Fruit fly (Drosophila melanogaster) whole organism, embryonic: Measurements from ENCODE around the gene Tango2.

ENCODE experiments used
- Ada2b ChIP-seq: fragments of 200-800 bp; sonication (Bioruptor generic); IDR thresholded peaks from 2 replicates; pipeline ENCODE4 v1.3.6; 2022; ENCODE audit warnings: missing biosample characterization, missing genetic modification characterization
- Antp ChIP-seq: fragments of 200-800 bp; sonication (Bioruptor generic); optimal IDR thresholded peaks from 3 replicates; lab custom pipeline; 2016; ENCODE audit warnings: missing biosample characterization, missing genetic modification characterization
- Asciz ChIP-seq: fragments of 200-800 bp; sonication (Bioruptor generic); optimal IDR thresholded peaks from 2 replicates; lab custom pipeline; 2017; ENCODE audit warnings: missing biosample characterization, mild to moderate bottlenecking, missing genetic modification characterization, missing genetic modification reagents
- Atf6 ChIP-seq: fragments of 200-800 bp; sonication (Bioruptor generic); IDR thresholded peaks from 2 replicates; pipeline ENCODE4 v1.3.6; 2022; ENCODE audit warnings: missing biosample characterization, missing genetic modification characterization
- CG11085 ChIP-seq: fragments of 200-800 bp; sonication (Bioruptor generic); IDR thresholded peaks from 2 replicates; pipeline ENCODE4 v1.3.6; 2022; ENCODE audit warnings: missing biosample characterization, missing genetic modification characterization
- CG11504 ChIP-seq: fragments of 200-800 bp; sonication (Bioruptor generic); optimal IDR thresholded peaks from 3 replicates; lab custom pipeline; 2019; ENCODE audit warnings: missing biosample characterization, mild to moderate bottlenecking, missing genetic modification characterization, moderate library complexity
- CG12071 ChIP-seq: fragments of 200-800 bp; sonication (Bioruptor generic); optimal IDR thresholded peaks from 3 replicates; lab custom pipeline; 2018; ENCODE audit warnings: missing biosample characterization, mild to moderate bottlenecking, missing genetic modification characterization
- CG18599 ChIP-seq: fragments of 200-800 bp; sonication (Bioruptor generic); optimal IDR thresholded peaks from 3 replicates; lab custom pipeline; 2017; ENCODE audit warnings: missing biosample characterization, missing genetic modification characterization, mild to moderate bottlenecking, moderate library complexity, missing genetic modification reagents
- CG18619 ChIP-seq: fragments of 200-800 bp; sonication (Bioruptor generic); optimal IDR thresholded peaks from 3 replicates; lab custom pipeline; 2017; ENCODE audit warnings: missing biosample characterization, mild to moderate bottlenecking, missing genetic modification characterization
- CG3281 ChIP-seq: fragments of 200-800 bp; sonication (Bioruptor generic); optimal IDR thresholded peaks from 3 replicates; lab custom pipeline; 2017; ENCODE audit warnings: missing biosample characterization, mild to moderate bottlenecking, missing genetic modification characterization
- CG3838 ChIP-seq: fragments of 200-800 bp; sonication (Bioruptor generic); optimal IDR thresholded peaks from 3 replicates; lab custom pipeline; 2016; ENCODE audit warnings: missing biosample characterization, missing genetic modification characterization
- CG6175 ChIP-seq: fragments of 200-800 bp; sonication (Bioruptor generic); IDR thresholded peaks from 3 replicates; pipeline ENCODE4 v1.3.6; 2022; ENCODE audit warnings: missing biosample characterization, missing genetic modification characterization
- CG6689 ChIP-seq: fragments of 200-800 bp; sonication (Bioruptor generic); IDR thresholded peaks from 2 replicates; pipeline ENCODE4 v1.3.6; 2022; ENCODE audit warnings: missing biosample characterization, missing genetic modification characterization
- CG6854 ChIP-seq: fragments of 200-800 bp; sonication (Bioruptor generic); optimal IDR thresholded peaks from 3 replicates; lab custom pipeline; 2017; ENCODE audit warnings: missing biosample characterization, mild to moderate bottlenecking, missing genetic modification characterization
- CG8089 ChIP-seq: fragments of 200-800 bp; sonication (Bioruptor generic); optimal IDR thresholded peaks from 3 replicates; lab custom pipeline; 2016; ENCODE audit warnings: missing biosample characterization, missing genetic modification characterization
- CG8765 ChIP-seq: fragments of 200-800 bp; sonication (Bioruptor generic); IDR thresholded peaks from 2 replicates; pipeline ENCODE4 v1.3.6; 2022; ENCODE audit warnings: missing biosample characterization, missing genetic modification characterization
- CG9437 ChIP-seq: fragments of 200-800 bp; sonication (Bioruptor generic); optimal IDR thresholded peaks from 2 replicates; lab custom pipeline; 2018; ENCODE audit warnings: missing biosample characterization, mild to moderate bottlenecking, missing genetic modification characterization
- Camta ChIP-seq: fragments of 200-800 bp; sonication (Bioruptor generic); optimal IDR thresholded peaks from 2 replicates; lab custom pipeline; 2016; ENCODE audit warnings: missing biosample characterization, missing genetic modification characterization
- D ChIP-seq, 2 experiments: fragments of 200-800 bp in 1 of 2; fragments of >200 bp in 1 of 2; sonication (Bioruptor generic) in 1 of 2; optimal IDR thresholded peaks; 2 replicates in 1 of 2; 3 replicates in 1 of 2; lab custom pipeline; 2017; ENCODE audit warnings: mild to moderate bottlenecking in 1 of 2, missing biosample characterization in 1 of 2, missing genetic modification characterization in 1 of 2, missing genetic modification reagents in 1 of 2
- D19B ChIP-seq: fragments of 200-800 bp; sonication (Bioruptor generic); optimal IDR thresholded peaks from 2 replicates; lab custom pipeline; 2017; ENCODE audit warnings: missing biosample characterization, mild to moderate bottlenecking, missing genetic modification characterization
- Dbx ChIP-seq: fragments of 200-800 bp; sonication (Bioruptor generic); IDR thresholded peaks from 3 replicates; pipeline ENCODE4 v1.3.6; 2022; ENCODE audit warnings: missing biosample characterization, missing genetic modification characterization
- Dll ChIP-seq: fragments of 200-800 bp; sonication (Bioruptor generic); IDR thresholded peaks from 4 replicates; pipeline ENCODE4 v1.3.6; 2022; ENCODE audit warnings: missing biosample characterization, missing genetic modification characterization; ENCODE audit not compliant: partially characterized antibody
- E2f1 ChIP-seq: fragments of 200-800 bp; sonication (Bioruptor generic); IDR thresholded peaks from 2 replicates; pipeline ENCODE4 v1.3.6; 2022; ENCODE audit warnings: missing biosample characterization, missing genetic modification characterization
- Fer3 ChIP-seq: fragments of 200-800 bp; sonication (Bioruptor generic); optimal IDR thresholded peaks from 2 replicates; lab custom pipeline; 2018; ENCODE audit warnings: missing biosample characterization, mild to moderate bottlenecking, missing genetic modification characterization, moderate library complexity
- Gsc ChIP-seq: fragments of 200-800 bp; sonication (Bioruptor generic); IDR thresholded peaks from 2 replicates; pipeline ENCODE4 v1.3.6; 2022; ENCODE audit warnings: missing biosample characterization, missing genetic modification characterization
- HLH3B ChIP-seq: fragments of 200-800 bp; sonication (Bioruptor generic); IDR thresholded peaks from 2 replicates; pipeline ENCODE4 v1.3.6; 2022; ENCODE audit warnings: missing biosample characterization, missing genetic modification characterization
- MESR4 ChIP-seq: fragments of 200-800 bp; sonication (Bioruptor generic); optimal IDR thresholded peaks from 2 replicates; lab custom pipeline; 2018; ENCODE audit warnings: missing biosample characterization, mild to moderate bottlenecking, missing genetic modification characterization, moderate library complexity
- Myb ChIP-seq: fragments of 200-800 bp; sonication (Bioruptor generic); optimal IDR thresholded peaks from 2 replicates; lab custom pipeline; 2016; ENCODE audit warnings: missing biosample characterization, missing genetic modification characterization
- PHDP ChIP-seq: fragments of 200-800 bp; sonication (Bioruptor generic); optimal IDR thresholded peaks from 3 replicates; lab custom pipeline; 2018; ENCODE audit warnings: missing biosample characterization, mild to moderate bottlenecking, missing genetic modification characterization, moderate library complexity
- Xbp1 ChIP-seq: fragments of 200-800 bp; sonication (Bioruptor generic); optimal IDR thresholded peaks from 3 replicates; lab custom pipeline; 2016; ENCODE audit warnings: missing biosample characterization, mild to moderate bottlenecking, missing genetic modification characterization
- ac ChIP-seq: fragments of 200-800 bp; sonication (Bioruptor generic); optimal IDR thresholded peaks from 3 replicates; lab custom pipeline; 2017; ENCODE audit warnings: missing biosample characterization, mild to moderate bottlenecking, missing genetic modification characterization
- ap ChIP-seq: fragments of 200-800 bp; sonication (Bioruptor generic); IDR thresholded peaks from 2 replicates; pipeline ENCODE4 v1.3.6; 2022; ENCODE audit warnings: missing biosample characterization, missing genetic modification characterization
- corto ChIP-seq: fragments of 200-800 bp; sonication (Bioruptor generic); optimal IDR thresholded peaks from 2 replicates; lab custom pipeline; 2016; ENCODE audit warnings: missing biosample characterization, mild to moderate bottlenecking, missing genetic modification characterization, moderate library complexity
- emc ChIP-seq: fragments of 200-800 bp; sonication (Bioruptor generic); optimal IDR thresholded peaks from 2 replicates; lab custom pipeline; 2016; ENCODE audit warnings: missing biosample characterization, missing genetic modification characterization
- en ChIP-seq: fragments of 200-800 bp; sonication (Bioruptor generic); optimal IDR thresholded peaks from 2 replicates; lab custom pipeline; 2016; ENCODE audit warnings: missing biosample characterization, missing genetic modification characterization
- exex ChIP-seq: fragments of 200-800 bp; sonication (Bioruptor generic); optimal IDR thresholded peaks from 4 replicates; lab custom pipeline; 2018; ENCODE audit warnings: missing biosample characterization, mild to moderate bottlenecking, missing genetic modification characterization, moderate library complexity
- fd96Cb ChIP-seq: fragments of 200-800 bp; sonication (Bioruptor generic); optimal IDR thresholded peaks from 2 replicates; lab custom pipeline; 2018; ENCODE audit warnings: missing biosample characterization, mild to moderate bottlenecking, missing genetic modification characterization, moderate library complexity
- gsb-n ChIP-seq: fragments of 200-800 bp; sonication (Bioruptor generic); optimal IDR thresholded peaks from 3 replicates; lab custom pipeline; 2018; ENCODE audit warnings: missing biosample characterization, mild to moderate bottlenecking, missing genetic modification characterization
- gt ChIP-seq: fragments of 200-800 bp; sonication (Bioruptor generic); IDR thresholded peaks from 2 replicates; pipeline ENCODE4 v1.3.6; 2022; ENCODE audit warnings: missing biosample characterization, missing genetic modification characterization
- h ChIP-seq: fragments of >200 bp; optimal IDR thresholded peaks from 2 replicates; lab custom pipeline; 2017
- her ChIP-seq: fragments of 200-800 bp; sonication (Bioruptor generic); optimal IDR thresholded peaks from 2 replicates; lab custom pipeline; 2016; ENCODE audit warnings: missing biosample characterization, missing genetic modification characterization
- jing ChIP-seq: fragments of 200-800 bp; sonication (Bioruptor generic); optimal IDR thresholded peaks from 2 replicates; lab custom pipeline; 2018; ENCODE audit warnings: missing biosample characterization, mild to moderate bottlenecking, missing genetic modification characterization
- kah ChIP-seq: fragments of 200-800 bp; sonication (Bioruptor generic); optimal IDR thresholded peaks from 2 replicates; lab custom pipeline; 2018; ENCODE audit warnings: missing biosample characterization, mild to moderate bottlenecking, missing genetic modification characterization
- ken ChIP-seq: fragments of 200-800 bp; sonication (Bioruptor generic); IDR thresholded peaks from 3 replicates; pipeline ENCODE4 v1.3.6; 2022; ENCODE audit warnings: missing biosample characterization, missing genetic modification characterization
- p53 ChIP-seq: fragments of 200-800 bp; sonication (Bioruptor generic); optimal IDR thresholded peaks from 2 replicates; lab custom pipeline; 2016; ENCODE audit warnings: missing biosample characterization, missing genetic modification characterization
- tgo ChIP-seq: fragments of 200-800 bp; sonication (Bioruptor generic); IDR thresholded peaks from 3 replicates; pipeline ENCODE4 v1.3.6; 2022; ENCODE audit warnings: missing biosample characterization, missing genetic modification characterization
- ttk ChIP-seq: fragments of 200-800 bp; sonication (Bioruptor generic); IDR thresholded peaks from 2 replicates; pipeline ENCODE4 v2.1.2; 2022; ENCODE audit warnings: missing biosample characterization, missing genetic modification characterization
- usp ChIP-seq: fragments of >200 bp; optimal IDR thresholded peaks from 2 replicates; lab custom pipeline; 2017; ENCODE audit warnings: missing biosample characterization, missing genetic modification characterization
- vvl ChIP-seq: fragments of 200-800 bp; sonication (Bioruptor generic); IDR thresholded peaks from 2 replicates; pipeline ENCODE4 v1.3.6; 2022; ENCODE audit warnings: missing biosample characterization, missing genetic modification characterization
- zen2 ChIP-seq: fragments of 200-800 bp; sonication (Bioruptor generic); IDR thresholded peaks from 3 replicates; pipeline ENCODE4 v1.3.6; 2022; ENCODE audit warnings: missing biosample characterization, missing genetic modification characterization; ENCODE audit not compliant: partially characterized antibody

Gene Tango2

dm6 chrX:13641115-13641890 is 24.5 kb downstream of the Tango2 start (continued):
- peak; percentile 94 for TF ChIP-seq Camta (GFP tag; lab: Kevin White, UChicago)
- peak; percentile 93 for TF ChIP-seq Fer3 (tag; lab: Kevin White, UChicago)
- TF ChIP-seq gt (GFP tag; lab: Robert Waterston, UW): peak; percentile 48; the same call in 1 of the 2 replicates
- TF ChIP-seq zen2 (GFP tag; lab: Robert Waterston, UW): no peak
- peak; percentile 90 for TF ChIP-seq ap
- TF ChIP-seq CG11085: peak; percentile 89
- TF ChIP-seq fd96Cb: peak; percentile 91
- TF ChIP-seq en (GFP tag; lab: Kevin White, UChicago): peak; percentile 95
- peak; percentile 95 for TF ChIP-seq her (GFP tag; lab: Kevin White, UChicago)
- peak; percentile 92 for TF ChIP-seq PHDP
- no peak for TF ChIP-seq corto (GFP tag; lab: Kevin White, UChicago)
- peak; percentile 93 for TF ChIP-seq CG18619
- peak; percentile 90 for TF ChIP-seq CG6689
- TF ChIP-seq CG18599: peak; percentile 94
- TF ChIP-seq Antp (GFP tag; lab: Kevin White, UChicago): peak; percentile 96
- TF ChIP-seq E2f1: peak; percentile 93
- TF ChIP-seq ttk: peak; percentile 91
- no peak for TF ChIP-seq Dll
- TF ChIP-seq Myb (GFP tag; lab: Kevin White, UChicago): peak; percentile 88
- TF ChIP-seq kah (GFP tag; lab: Kevin White, UChicago): peak; percentile 39
- peak; percentile 47 for TF ChIP-seq ac
- TF ChIP-seq emc (GFP tag; lab: Kevin White, UChicago): peak; percentile 94
- peak; percentile 92 for TF ChIP-seq tgo (GFP tag; lab: Robert Waterston, UW)
- TF ChIP-seq ken: peak; percentile 91
- peak; percentile 69 for TF ChIP-seq gsb-n
- peak; percentile 93 for TF ChIP-seq CG8089 (GFP tag; lab: Kevin White, UChicago)
- TF ChIP-seq h (lab: Kevin White, UChicago): no peak
- TF ChIP-seq vvl (GFP tag; lab: Robert Waterston, UW): peak; percentile 97
- TF ChIP-seq Dbx (GFP tag; lab: Robert Waterston, UW): peak; percentile 95
- no peak for TF ChIP-seq D (optimal IDR thresholded peaks at IDR 0.05; lab: Kevin White, UChicago)
- peak; percentile 89 for TF ChIP-seq D (GFP tag; optimal IDR thresholded peaks at IDR 0.05; lab: Kevin White, UChicago)
- TF ChIP-seq Gsc (GFP tag; lab: Robert Waterston, UW): peak; percentile 76
- TF ChIP-seq usp (GFP tag; lab: Kevin White, UChicago): no peak
- TF ChIP-seq p53 (GFP tag; lab: Kevin White, UChicago): peak; percentile 94
- peak; percentile 84 for TF ChIP-seq CG8765 (GFP tag; lab: Robert Waterston, UW)
- peak; percentile 53 for TF ChIP-seq exex (tag; lab: Kevin White, UChicago)
- peak; percentile 33 for TF ChIP-seq MESR4 (GFP tag; lab: Kevin White, UChicago)
- TF ChIP-seq Atf6: peak; percentile 94
- TF ChIP-seq D19B (GFP tag; lab: Kevin White, UChicago): peak; percentile 87
- peak; percentile 85 for TF ChIP-seq CG6854 (GFP tag; lab: Kevin White, UChicago)
- TF ChIP-seq CG3281 (GFP tag; lab: Kevin White, UChicago): peak; percentile 93
- peak; percentile 91 for TF ChIP-seq CG6175 (GFP tag; lab: Robert Waterston, UW)
- TF ChIP-seq Asciz: peak; percentile 88
- peak; percentile 93 for TF ChIP-seq Ada2b (GFP tag; lab: Robert Waterston, UW)
- TF ChIP-seq HLH3B (GFP tag; lab: Robert Waterston, UW): peak; percentile 87
- peak; percentile 85 for TF ChIP-seq CG12071 (GFP tag; lab: Kevin White, UChicago)
- peak; percentile 89 for TF ChIP-seq CG3838 (GFP tag; lab: Kevin White, UChicago)
- peak; percentile 89 for TF ChIP-seq CG9437 (GFP tag; lab: Kevin White, UChicago)
- TF ChIP-seq Xbp1 (GFP tag; lab: Kevin White, UChicago): peak; percentile 95
- peak; percentile 84 for TF ChIP-seq jing (GFP tag; lab: Kevin White, UChicago)
- TF ChIP-seq CG11504 (tag; lab: Kevin White, UChicago): peak; percentile 94
